Fruit fly (Drosophila melanogaster): ENCODE data around the gene Sirt2.

Gene Sirt2

dm6 chr3R:20318166-20318690 is 10.0 kb upstream of the Sirt2 start:
- no peak for TF ChIP-seq rgr (GFP tag; optimal IDR thresholded peaks at IDR 0.05)
- no peak for TF ChIP-seq fru (GFP tag; optimal IDR thresholded peaks at IDR 0.05)
- no peak for TF ChIP-seq pan (optimal IDR thresholded peaks at IDR 0.05)
- TF ChIP-seq OdsH (GFP tag; optimal IDR thresholded peaks at IDR 0.05): no peak
- TF ChIP-seq lola (GFP tag; optimal IDR thresholded peaks at IDR 0.05): no peak
- TF ChIP-seq CrebA (GFP tag; optimal IDR thresholded peaks at IDR 0.05; ENCODE audit: borderline replicate concordance): no peak
- TF ChIP-seq usp (GFP tag; optimal IDR thresholded peaks at IDR 0.05): no peak
- no peak for TF ChIP-seq h (GFP tag; optimal IDR thresholded peaks at IDR 0.05)
- no peak for TF ChIP-seq Rel (GFP tag; optimal IDR thresholded peaks at IDR 0.05)
- TF ChIP-seq Rel (tag; optimal IDR thresholded peaks at IDR 0.05): no peak
- TF ChIP-seq woc (GFP tag; optimal IDR thresholded peaks at IDR 0.05): no peak

- TF ChIP-seq sage (GFP tag; optimal IDR thresholded peaks at IDR 0.05): no peak
Measured at dm6 chr3R:20332688-20333087, 4.4 kb downstream of the Sirt2 start.

- no peak for TF ChIP-seq woc (GFP tag; optimal IDR thresholded peaks at IDR 0.05)
- TF ChIP-seq fru (GFP tag; optimal IDR thresholded peaks at IDR 0.05): no peak
- no peak for TF ChIP-seq CG32264 (GFP tag; optimal IDR thresholded peaks at IDR 0.05)
- no peak for TF ChIP-seq lola (GFP tag; optimal IDR thresholded peaks at IDR 0.05)
- no peak for TF ChIP-seq CrebA (GFP tag; optimal IDR thresholded peaks at IDR 0.05; ENCODE audit: borderline replicate concordance)
- TF ChIP-seq br (GFP tag; optimal IDR thresholded peaks at IDR 0.05): no peak
- TF ChIP-seq sv (GFP tag; optimal IDR thresholded peaks at IDR 0.05): no peak
- TF ChIP-seq tai (GFP tag; optimal IDR thresholded peaks at IDR 0.05): no peak
- no peak for TF ChIP-seq Jra (GFP tag; optimal IDR thresholded peaks at IDR 0.05)
- TF ChIP-seq Hr83 (GFP tag; optimal IDR thresholded peaks at IDR 0.05; ENCODE audit: poor library complexity, severe bottlenecking): no peak
- no peak for TF ChIP-seq sage (GFP tag; optimal IDR thresholded peaks at IDR 0.05)
- TF ChIP-seq Mio (GFP tag; optimal IDR thresholded peaks at IDR 0.05): no peak
- no peak for TF ChIP-seq CG9705 (GFP tag; optimal IDR thresholded peaks at IDR 0.05)
- no peak for TF ChIP-seq Abd-B (GFP tag; optimal IDR thresholded peaks at IDR 0.05)
- no peak for TF ChIP-seq h (GFP tag; optimal IDR thresholded peaks at IDR 0.05)
- TF ChIP-seq dmrt93B (GFP tag; optimal IDR thresholded peaks at IDR 0.05): no peak
- no peak for TF ChIP-seq Sp1 (GFP tag; optimal IDR thresholded peaks at IDR 0.05)
- no peak for TF ChIP-seq GATAd (GFP tag; optimal IDR thresholded peaks at IDR 0.05)
- TF ChIP-seq Vsx2 (GFP tag; optimal IDR thresholded peaks at IDR 0.05; ENCODE audit: partially characterized antibody): no peak
Measured at dm6 chr3R:20338673-20339072, 10.4 kb downstream of the Sirt2 start, which contains the start of gene Ir92a. TSS of gene Ir92a (plus strand) at chr3R:20338973.

- TF ChIP-seq Dfd (GFP tag; optimal IDR thresholded peaks at IDR 0.05) (no peak), h (GFP tag; optimal IDR thresholded peaks at IDR 0.05) (no peak), brk (GFP tag; optimal IDR thresholded peaks at IDR 0.05) (no peak), jim (GFP tag; optimal IDR thresholded peaks at IDR 0.05) (no peak), Rel (GFP tag; optimal IDR thresholded peaks at IDR 0.05) (no peak), Rel (tag; optimal IDR thresholded peaks at IDR 0.05) (no peak), pan (optimal IDR thresholded peaks at IDR 0.05) (no peak), rgr (GFP tag; optimal IDR thresholded peaks at IDR 0.05) (no peak), dsf (GFP tag; optimal IDR thresholded peaks at IDR 0.05; ENCODE audit: borderline replicate concordance) (no peak), tai (GFP tag; optimal IDR thresholded peaks at IDR 0.05) (no peak), CG32264 (GFP tag; optimal IDR thresholded peaks at IDR 0.05) (no peak), HLH106 (tag; optimal IDR thresholded peaks at IDR 0.05) (no peak), fru (GFP tag; optimal IDR thresholded peaks at IDR 0.05) (no peak), OdsH (GFP tag; optimal IDR thresholded peaks at IDR 0.05) (no peak), Vsx2 (GFP tag; optimal IDR thresholded peaks at IDR 0.05; ENCODE audit: partially characterized antibody) (no peak), sv (GFP tag; optimal IDR thresholded peaks at IDR 0.05) (no peak)
Measured at dm6 chr3R:20346903-20347302, 18.6 kb downstream of the Sirt2 start.

dm6 chr3R:20350278-20350677 is 22.0 kb downstream of the Sirt2 start:
- TF ChIP-seq psq (GFP tag; optimal IDR thresholded peaks at IDR 0.05) (no peak), Jra (GFP tag; optimal IDR thresholded peaks at IDR 0.05) (no peak), lola (GFP tag; optimal IDR thresholded peaks at IDR 0.05) (no peak), OdsH (GFP tag; optimal IDR thresholded peaks at IDR 0.05) (no peak)

All from whole organism, wandering third instar larva.